Fruit fly (Drosophila melanogaster): ENCODE results near the gene CG18809.

Gene CG18809

DNA sequence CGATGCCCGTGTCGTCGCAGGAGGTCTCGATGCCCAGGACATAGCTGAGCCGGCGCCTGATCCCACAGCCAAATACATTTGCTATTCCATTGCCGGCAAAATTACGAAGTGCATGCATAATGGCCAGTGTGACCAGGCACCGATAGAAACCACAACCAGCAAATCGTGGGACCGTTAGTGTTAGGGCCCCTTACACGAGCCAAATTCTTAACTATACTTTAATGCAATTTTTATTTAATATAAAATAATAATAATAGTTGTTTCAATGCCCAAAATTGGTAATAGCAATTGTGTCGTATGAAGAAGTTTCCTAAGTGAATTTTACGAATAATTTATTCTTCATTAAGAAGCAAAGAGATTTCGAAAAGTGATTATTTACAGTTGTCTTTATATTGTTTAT is 42.5 kb downstream of the CG18809 start, which contains the start of gene Tcs4 (continued):
- no peak for TF ChIP-seq CG12104 (GFP tag; optimal IDR thresholded peaks at IDR 0.05)
- TF ChIP-seq CG11247 (GFP tag; IDR thresholded peaks at IDR 0.05): no peak
- no peak for TF ChIP-seq sug (tag; optimal IDR thresholded peaks at IDR 0.05)
- TF ChIP-seq dm (GFP tag; optimal IDR thresholded peaks at IDR 0.05): no peak
- no peak for TF ChIP-seq CG2202 (tag; optimal IDR thresholded peaks at IDR 0.05)
- no peak for TF ChIP-seq ems (GFP tag; optimal IDR thresholded peaks at IDR 0.05)
- no peak for TF ChIP-seq TFAM (GFP tag; optimal IDR thresholded peaks at IDR 0.05)
- no peak for TF ChIP-seq Asciz (GFP tag; optimal IDR thresholded peaks at IDR 0.05)
- TF ChIP-seq CG5180 (GFP tag; optimal IDR thresholded peaks at IDR 0.05): no peak
- TF ChIP-seq CG2678 (tag; optimal IDR thresholded peaks at IDR 0.05): no peak
- no peak for TF ChIP-seq CG15479 (GFP tag; optimal IDR thresholded peaks at IDR 0.05)
- TF ChIP-seq Dp (GFP tag; optimal IDR thresholded peaks at IDR 0.05): peak; percentile 32
- TF ChIP-seq kah (GFP tag; optimal IDR thresholded peaks at IDR 0.05): no peak
- no peak for TF ChIP-seq Dad (GFP tag; optimal IDR thresholded peaks at IDR 0.05)
- peak; percentile 67 for TF ChIP-seq Ets65A (GFP tag)
- no peak for TF ChIP-seq Atf6 (GFP tag; IDR thresholded peaks at IDR 0.05)
- peak; percentile 42; the same call in 2 of the 3 replicates for TF ChIP-seq CG16813 (GFP tag; IDR thresholded peaks at IDR 0.05; ENCODE audit: partially characterized antibody)
- TF ChIP-seq Rfx (GFP tag; IDR thresholded peaks at IDR 0.05): 0 out of 2 replicates have a peak, but pooled peaks have one; percentile 29
- no peak for TF ChIP-seq Mad (GFP tag; optimal IDR thresholded peaks at IDR 0.05)
- TF ChIP-seq sima (GFP tag; optimal IDR thresholded peaks at IDR 0.05): no peak
- TF ChIP-seq CG8359 (GFP tag; optimal IDR thresholded peaks at IDR 0.05; ENCODE audit: borderline replicate concordance): no peak
- no peak for TF ChIP-seq CG3838 (GFP tag; optimal IDR thresholded peaks at IDR 0.05)
- no peak for TF ChIP-seq CG11456 (GFP tag; IDR thresholded peaks at IDR 0.05)
- TF ChIP-seq exex (tag; optimal IDR thresholded peaks at IDR 0.05): no peak
- no peak for TF ChIP-seq ATbp (GFP tag; optimal IDR thresholded peaks at IDR 0.05)
- no peak for TF ChIP-seq Eip74EF (GFP tag; optimal IDR thresholded peaks at IDR 0.05)
- no peak for TF ChIP-seq CG12769 (tag; optimal IDR thresholded peaks at IDR 0.05)
- peak; percentile 17 for TF ChIP-seq NfI (GFP tag; optimal IDR thresholded peaks at IDR 0.05)
- TF ChIP-seq grn (GFP tag; optimal IDR thresholded peaks at IDR 0.05): no peak
- peak; percentile 59 for TF ChIP-seq Scr (GFP tag; IDR thresholded peaks at IDR 0.05; ENCODE audit: partially characterized antibody)
- no peak for TF ChIP-seq CG17802 (tag; optimal IDR thresholded peaks at IDR 0.05)
- no peak for TF ChIP-seq pfk (GFP tag; optimal IDR thresholded peaks at IDR 0.05)
- TF ChIP-seq Neu2 (GFP tag; optimal IDR thresholded peaks at IDR 0.05; ENCODE audit: borderline replicate concordance): no peak
- 0 out of 3 replicates have a peak, but pooled peaks have one; percentile 4 for TF ChIP-seq ken (GFP tag; IDR thresholded peaks at IDR 0.05)
- TF ChIP-seq gcm2 (GFP tag; optimal IDR thresholded peaks at IDR 0.05): no peak
- no peak for TF ChIP-seq h (optimal IDR thresholded peaks at IDR 0.05)
- no peak for TF ChIP-seq ind (GFP tag; optimal IDR thresholded peaks at IDR 0.05)
- TF ChIP-seq pzg (GFP tag; optimal IDR thresholded peaks at IDR 0.05): peak; percentile 43
- TF ChIP-seq Nf-YA (GFP tag; IDR thresholded peaks at IDR 0.05): no peak
- no peak for TF ChIP-seq Nf-YB (GFP tag; optimal IDR thresholded peaks at IDR 0.05)
- no peak for TF ChIP-seq CG6654 (GFP tag; optimal IDR thresholded peaks at IDR 0.05)
- no peak for TF ChIP-seq scrt (GFP tag; optimal IDR thresholded peaks at IDR 0.05)
- no peak for TF ChIP-seq tup (GFP tag; optimal IDR thresholded peaks at IDR 0.05)
- TF ChIP-seq ftz-f1 (GFP tag; optimal IDR thresholded peaks at IDR 0.05): no peak
- peak; percentile 60; the same call in 2 of the 3 replicates for TF ChIP-seq zen2 (GFP tag; IDR thresholded peaks at IDR 0.05; ENCODE audit: partially characterized antibody)
- TF ChIP-seq Opbp (GFP tag; IDR thresholded peaks at IDR 0.05; ENCODE audit: partially characterized antibody): peak; percentile 58; the same call in 2 of the 3 replicates
- TF ChIP-seq Dek (tag; optimal IDR thresholded peaks at IDR 0.05): peak; percentile 15
- TF ChIP-seq CG8281 (tag; optimal IDR thresholded peaks at IDR 0.05): no peak
- TF ChIP-seq CG32767 (GFP tag; IDR thresholded peaks at IDR 0.05): no peak
- peak; percentile 56 for TF ChIP-seq CG10267 (tag; optimal IDR thresholded peaks at IDR 0.05)

All from whole organism, embryonic.